Worm (Caenorhabditis elegans) whole organism, L1 larva: Measurements from ENCODE around the gene F32D8.14.
A peak's percentile ranks its signal among the peaks of the same experiment; 100 is the strongest.

Experiments used
- alr-1 ChIP-seq: fragments of 200-800 bp; sonication (Bioruptor generic); optimal IDR thresholded peaks from 2 replicates; lab custom pipeline; 2018; ENCODE audit warnings: borderline replicate concordance, mild to moderate bottlenecking, missing genetic modification characterization, missing compliant biosample characterization
- fkh-10 ChIP-seq: sonication (generic microtip); optimal IDR thresholded peaks from 2 replicates; lab custom pipeline; 2017; ENCODE audit warnings: missing biosample characterization, missing genetic modification reagents, missing genetic modification characterization
- jun-1 ChIP-seq: fragments of 150-350 bp; optimal IDR thresholded peaks from 2 replicates; lab custom pipeline; 2014; ENCODE audit warnings: missing biosample characterization, missing genetic modification reagents, missing genetic modification characterization
- lin-13 ChIP-seq: fragments of 150-350 bp; optimal IDR thresholded peaks from 2 replicates; lab custom pipeline; 2014; ENCODE audit warnings: missing biosample characterization, missing genetic modification reagents, missing genetic modification characterization
- lin-14 ChIP-seq: fragments of 200-800 bp; sonication (Bioruptor generic); optimal IDR thresholded peaks from 2 replicates; lab custom pipeline; 2018; ENCODE audit warnings: mild to moderate bottlenecking, missing genetic modification characterization, moderate library complexity, missing compliant biosample characterization
- lin-39 ChIP-seq: fragments of 150-350 bp; optimal IDR thresholded peaks from 2 replicates; lab custom pipeline; 2014; ENCODE audit warnings: missing biosample characterization, missing genetic modification reagents, missing genetic modification characterization
- nhr-12 ChIP-seq: sonication (generic microtip); optimal IDR thresholded peaks from 2 replicates; lab custom pipeline; 2017; ENCODE audit warnings: missing biosample characterization, missing genetic modification characterization
- nhr-28 ChIP-seq: fragments of 150-350 bp; optimal IDR thresholded peaks from 2 replicates; lab custom pipeline; 2014; ENCODE audit warnings: missing biosample characterization, missing genetic modification characterization
- nhr-76 ChIP-seq: sonication (generic microtip); optimal IDR thresholded peaks from 2 replicates; lab custom pipeline; 2017; ENCODE audit warnings: missing biosample characterization, missing genetic modification characterization
- snpc-4 ChIP-seq: fragments of 150-350 bp; optimal IDR thresholded peaks from 2 replicates; lab custom pipeline; 2014; ENCODE audit warnings: missing biosample characterization, missing genetic modification characterization
- snu-23 ChIP-seq: sonication (generic microtip); optimal IDR thresholded peaks from 2 replicates; lab custom pipeline; 2016; ENCODE audit warnings: missing genetic modification characterization, missing compliant biosample characterization
- zag-1 ChIP-seq: fragments of 150-350 bp; optimal IDR thresholded peaks from 2 replicates; lab custom pipeline; 2014; ENCODE audit warnings: missing biosample characterization, missing genetic modification characterization

DNA sequence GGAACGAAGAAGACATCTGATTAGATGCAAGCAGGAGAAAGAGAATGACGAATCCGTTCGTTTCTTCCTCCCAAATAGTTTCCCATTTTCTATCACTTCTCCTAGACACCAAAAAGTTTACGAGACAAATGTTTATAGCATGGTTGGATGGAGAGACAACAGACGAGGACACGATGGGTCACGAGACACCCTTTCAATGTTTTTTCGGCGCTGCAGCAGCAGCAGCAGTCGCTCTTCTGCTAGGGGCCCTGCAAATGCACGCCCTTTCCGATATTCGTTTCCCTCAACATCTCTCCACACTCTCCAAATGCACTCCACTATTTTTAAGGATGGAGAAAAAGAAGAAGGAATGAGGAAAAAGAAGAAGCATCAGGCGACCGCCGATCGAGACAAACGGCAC is 36.2 kb downstream of the F32D8.14 start:
- peak; percentile 59 for TF ChIP-seq jun-1 (tag; lab: Kevin White, UChicago)
- TF ChIP-seq zag-1 (tag; lab: Kevin White, UChicago): no peak
- TF ChIP-seq lin-39 (tag; lab: Kevin White, UChicago): peak; percentile 68
- TF ChIP-seq fkh-10 (GFP tag; lab: Kevin White, UChicago): peak; percentile 89
- no peak for TF ChIP-seq nhr-28
- TF ChIP-seq alr-1 (tag; lab: Kevin White, UChicago): no peak
- TF ChIP-seq lin-13: peak; percentile 31
- no peak for TF ChIP-seq nhr-12 (tag; lab: Kevin White, UChicago)
- peak; percentile 99 for TF ChIP-seq lin-14 (GFP tag; lab: Kevin White, UChicago)
- no peak for TF ChIP-seq nhr-76 (tag; lab: Kevin White, UChicago)
- TF ChIP-seq snu-23 (GFP tag; lab: Kevin White, UChicago): peak; percentile 87
- peak; percentile 44 for TF ChIP-seq snpc-4 (tag; lab: Kevin White, UChicago)
